Worm (Caenorhabditis elegans) whole organism, dauer: ENCODE data around the gene npr-26.

Experiments
- unc-62 ChIP-seq: sonication (generic microtip); optimal IDR thresholded peaks from 2 replicates; lab custom pipeline; 2017; ENCODE audit warnings: missing biosample characterization, missing genetic modification reagents, missing genetic modification characterization

The npr-26 gene

DNA sequence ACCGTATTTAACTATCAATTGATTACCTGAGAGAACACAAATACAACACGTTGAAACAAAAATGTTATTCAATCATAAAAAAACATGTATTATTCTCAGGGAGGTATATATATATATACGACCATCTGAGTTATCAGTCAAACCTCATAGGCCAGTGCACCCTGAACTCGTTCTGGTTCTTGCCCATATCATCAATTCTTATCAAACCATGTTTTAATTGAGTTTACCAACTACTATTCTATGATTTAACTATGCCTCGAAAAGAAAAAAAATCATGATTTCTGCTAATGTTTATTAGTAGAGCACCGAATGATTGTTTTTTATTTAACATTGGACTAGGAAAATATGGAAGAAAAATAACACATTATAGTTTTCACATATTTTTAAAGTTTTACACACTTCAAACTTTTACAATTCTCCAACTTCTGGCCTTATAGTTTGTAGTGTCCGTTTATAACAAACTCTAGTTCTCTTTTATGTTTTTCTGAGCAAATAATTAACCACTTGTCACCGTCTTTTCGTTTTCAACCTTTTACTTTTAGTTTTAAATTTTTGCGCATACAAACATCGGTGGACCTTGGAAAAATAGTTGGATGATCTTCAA, 14.7 kb upstream of the npr-26 start:
- no peak for TF ChIP-seq unc-62 (GFP tag; lab: Kevin White, UChicago)

DNA sequence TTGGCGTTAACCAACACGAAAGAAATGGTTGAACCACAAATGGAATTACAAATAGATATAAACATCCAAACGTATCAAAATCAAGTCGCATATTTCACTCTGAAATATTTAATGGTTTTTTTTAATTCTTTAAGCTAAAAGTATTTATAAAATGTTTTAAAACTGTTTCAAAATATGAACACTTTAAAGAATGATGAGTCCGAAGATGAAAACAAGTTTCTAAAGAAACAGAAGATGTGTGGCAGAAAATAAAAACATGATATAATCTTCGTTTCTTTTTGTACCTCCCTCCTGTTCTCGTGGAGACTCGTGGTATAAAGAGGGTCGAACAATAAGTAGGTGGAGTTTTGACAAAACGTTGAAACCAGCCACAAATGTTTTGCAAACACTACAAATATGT, 13.7 kb upstream of the npr-26 start, which contains the start of gene lact-6:
TSS of gene lact-6 (minus strand) at position 101 of the 400 bp plus-strand sequence.
- TF ChIP-seq unc-62 (GFP tag; lab: Kevin White, UChicago) = no peak

DNA sequence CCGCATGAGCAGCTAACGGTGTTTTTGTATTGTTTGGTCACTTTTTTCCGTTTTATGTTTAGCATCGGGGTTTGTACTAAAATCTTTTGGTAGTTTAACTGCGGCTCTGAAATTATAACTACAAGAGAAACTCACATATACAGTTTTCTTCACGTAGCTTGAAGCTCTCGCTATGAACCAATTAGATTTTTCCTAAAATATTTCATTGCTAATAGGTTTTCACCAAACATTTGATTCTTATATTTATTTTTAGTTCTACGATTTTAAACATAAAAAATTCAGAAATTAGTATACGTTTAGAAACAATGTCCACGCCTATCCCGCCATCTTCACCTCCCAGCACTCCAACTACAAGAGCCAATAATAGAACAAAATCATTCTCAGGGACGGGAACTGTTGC, 9.8 kb upstream of the npr-26 start, which contains the start of gene C06A12.3:
TSS of gene C06A12.3 (plus strand) at position 301 of the 400 bp plus-strand sequence.
- no peak for TF ChIP-seq unc-62 (GFP tag; lab: Kevin White, UChicago)

DNA sequence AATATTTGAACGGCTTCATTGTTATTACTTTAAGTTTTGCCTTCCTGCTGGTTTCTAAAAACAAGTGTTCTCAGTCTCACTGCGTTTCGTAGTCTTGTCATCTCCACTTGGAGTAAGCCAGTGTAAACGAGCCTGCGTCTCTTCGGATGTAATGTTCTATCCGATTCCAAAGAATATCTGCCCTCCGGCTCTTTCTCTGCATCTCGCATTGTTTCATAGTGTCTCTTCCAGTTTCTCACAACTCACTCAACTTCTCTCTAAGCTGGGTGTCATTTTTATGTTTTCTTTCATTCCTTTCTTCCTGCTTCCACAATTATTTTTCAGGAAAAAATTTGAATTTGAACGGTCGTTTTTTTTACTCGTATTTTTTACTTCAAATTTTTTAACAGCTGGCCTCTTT, 9.3 kb upstream of the npr-26 start:
- no peak for TF ChIP-seq unc-62 (GFP tag; lab: Kevin White, UChicago)

DNA sequence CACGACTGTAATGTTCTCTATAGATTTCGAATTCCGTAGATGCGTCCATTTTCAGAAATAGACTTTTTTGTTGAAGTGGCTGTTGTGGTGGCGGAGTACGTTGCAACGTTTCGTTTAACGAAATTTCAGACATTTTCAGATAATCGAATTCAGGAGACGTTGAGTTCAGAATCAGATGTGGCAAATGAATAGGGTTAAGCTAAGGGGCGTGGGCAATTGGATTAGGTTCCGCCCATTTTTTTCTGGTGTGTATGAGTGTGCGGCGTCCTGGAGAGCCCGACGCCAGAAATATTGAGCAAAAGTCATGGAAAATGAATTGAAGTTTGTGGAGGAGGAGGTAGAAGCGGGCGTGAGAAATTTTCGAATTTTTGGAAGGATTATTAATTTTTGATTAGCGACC, 4.3 kb downstream of the npr-26 start:
- TF ChIP-seq unc-62 (GFP tag; lab: Kevin White, UChicago) = no peak

DNA sequence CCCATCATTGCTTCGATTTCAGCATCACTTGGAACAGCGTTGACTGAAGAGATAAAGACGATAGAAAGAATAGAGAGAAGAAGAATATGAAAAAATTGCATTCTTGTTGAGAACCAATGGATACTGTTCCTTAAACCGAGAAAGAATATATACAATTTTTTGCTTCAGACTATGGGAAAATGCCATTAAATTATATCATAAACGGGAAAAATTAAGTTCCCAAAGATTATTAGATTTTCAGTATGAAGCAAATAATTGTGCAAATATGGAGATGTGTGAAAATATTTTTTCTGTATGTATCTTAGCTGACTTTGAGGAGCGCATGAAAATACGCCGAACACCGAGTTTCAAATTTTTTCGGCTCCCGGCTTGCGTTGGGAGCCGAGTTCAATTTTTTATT, 10.1 kb downstream of the npr-26 start, which contains the start of gene T02D1.9:
TSS of gene T02D1.9 (minus strand) at position 101 of the 400 bp plus-strand sequence.
- no peak for TF ChIP-seq unc-62 (GFP tag; lab: Kevin White, UChicago)

DNA sequence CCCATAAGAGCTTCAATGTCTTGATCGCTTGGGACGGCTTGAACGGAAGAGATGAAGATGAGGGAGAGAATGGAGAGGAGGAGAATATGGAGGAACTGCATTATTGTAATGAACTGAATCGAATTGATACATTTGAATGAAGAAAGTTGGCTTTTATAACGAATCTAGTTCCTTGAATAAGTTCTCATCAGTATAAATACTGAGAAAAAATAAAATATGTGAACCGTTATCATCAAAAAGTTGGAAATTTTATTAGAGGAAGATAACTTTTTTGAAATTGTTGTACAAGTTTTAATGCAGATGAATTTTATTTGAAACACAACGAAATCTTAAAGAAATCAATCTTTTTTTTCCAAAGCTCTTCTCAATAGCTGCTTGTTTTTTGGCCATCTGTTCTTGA, 10.6 kb downstream of the npr-26 start, which contains the start of gene T02D1.7:
TSS of gene T02D1.7 (minus strand) at position 101 of the 400 bp plus-strand sequence.
- no peak for TF ChIP-seq unc-62 (GFP tag; lab: Kevin White, UChicago)

DNA sequence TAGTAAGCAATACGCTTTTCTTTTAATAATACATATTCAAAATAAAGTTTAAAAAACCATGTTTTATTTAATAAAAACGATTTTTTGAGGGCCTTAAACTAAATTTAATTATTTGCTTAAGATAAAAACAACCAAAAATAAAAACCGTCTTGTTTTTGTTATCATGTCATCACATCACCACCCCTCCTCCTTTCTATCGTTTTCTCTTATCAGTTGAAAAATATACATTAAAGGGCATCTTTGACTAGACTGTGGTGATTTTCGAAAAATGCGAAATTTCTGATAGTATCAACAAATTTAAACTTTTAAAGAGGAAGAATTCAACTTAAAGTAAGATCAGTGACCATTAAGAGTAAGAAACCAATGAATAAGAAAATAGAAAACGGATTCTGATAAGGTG, 11.5 kb downstream of the npr-26 start:
- TF ChIP-seq unc-62 (GFP tag; lab: Kevin White, UChicago) = no peak

DNA sequence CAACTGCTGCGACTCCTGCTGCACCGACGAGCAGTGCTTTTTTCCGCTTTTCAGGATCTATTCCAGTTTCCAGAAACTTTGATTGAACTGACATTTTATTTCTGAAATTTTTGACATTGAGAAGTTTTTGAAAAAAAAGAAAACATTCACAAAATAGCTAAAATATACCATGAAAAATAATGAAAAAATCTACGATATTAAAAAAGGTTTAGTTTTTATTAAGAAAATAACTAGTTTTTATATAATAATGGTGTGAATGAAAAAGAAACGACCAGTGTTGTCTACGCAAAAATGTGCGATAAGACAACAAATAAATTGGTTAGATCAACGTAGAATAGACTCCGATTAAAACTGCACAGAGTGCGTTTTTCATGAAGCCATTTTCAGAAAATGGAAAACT, 12.1 kb downstream of the npr-26 start, which contains the start of gene pmp-4:
TSS of gene pmp-4 (minus strand) at position 101 of the 400 bp plus-strand sequence.
- no peak for TF ChIP-seq unc-62 (GFP tag; lab: Kevin White, UChicago)

DNA sequence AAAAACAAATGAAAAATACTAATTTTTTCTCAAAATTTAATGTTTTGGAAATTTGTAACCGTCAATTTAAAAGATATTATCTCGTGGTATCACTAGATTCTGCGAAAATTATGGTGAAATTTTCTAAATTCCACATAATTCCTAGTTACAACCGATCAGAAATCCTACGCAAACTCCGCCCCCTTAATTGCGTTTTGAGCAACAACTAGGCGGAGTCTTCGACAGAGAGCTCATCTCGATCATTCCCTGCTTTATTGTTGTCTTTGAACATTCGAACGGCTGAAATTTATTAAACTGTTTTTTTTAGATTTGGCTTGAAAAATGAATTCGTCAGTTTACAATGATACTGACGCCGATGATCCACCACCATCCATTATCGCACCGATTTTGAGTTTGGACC, 18.2 kb downstream of the npr-26 start, which contains the start of gene T02D1.4:
TSS of gene T02D1.4 (plus strand) at position 301 of the 400 bp plus-strand sequence.
- no peak for TF ChIP-seq unc-62 (GFP tag; lab: Kevin White, UChicago)

DNA sequence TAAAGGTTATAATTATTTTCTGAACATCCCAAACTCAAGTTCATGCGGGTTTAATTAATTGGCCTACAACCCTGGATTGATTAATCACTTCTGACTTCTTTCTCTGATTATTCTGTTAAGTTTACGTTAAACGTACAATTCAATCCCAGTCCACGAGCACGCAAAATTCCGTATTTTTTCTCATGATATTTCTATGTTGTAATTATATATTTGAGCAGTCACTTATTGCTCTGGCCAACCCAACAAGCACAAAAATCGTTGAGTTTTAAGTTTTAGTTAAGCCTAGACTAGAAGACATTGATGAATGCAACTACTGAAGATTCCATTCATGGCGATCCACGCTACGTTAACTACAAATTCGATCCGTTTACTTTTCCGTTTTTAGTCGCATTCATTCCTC, 21.7 kb downstream of the npr-26 start, which contains the start of gene sru-15:
TSS of gene sru-15 (plus strand) at position 301 of the 400 bp plus-strand sequence.
- TF ChIP-seq unc-62 (GFP tag; lab: Kevin White, UChicago) = no peak

DNA sequence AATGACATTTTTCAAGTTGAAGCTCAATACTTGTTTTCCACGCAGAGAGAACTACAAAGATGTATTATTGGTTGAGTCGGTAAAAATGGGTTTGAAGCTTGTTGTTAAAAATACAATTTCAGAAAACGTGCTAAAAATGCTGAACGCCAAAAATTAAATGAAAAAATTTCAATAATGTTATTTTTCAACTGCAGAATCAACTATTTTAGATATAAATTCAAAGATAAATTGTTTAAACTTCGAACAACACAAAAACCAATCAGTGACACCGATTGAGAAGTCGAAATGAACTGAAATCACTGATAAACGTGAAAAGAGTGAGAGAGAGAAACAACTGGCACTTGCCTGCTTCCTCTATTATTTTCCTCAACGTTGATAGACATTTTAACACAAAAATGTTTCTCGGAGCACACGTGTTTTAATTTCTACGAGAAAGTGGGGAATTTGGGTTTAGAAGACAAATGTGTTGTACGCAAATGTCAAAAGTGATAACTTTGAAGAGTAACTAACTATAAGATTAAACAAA, 30.1 kb downstream of the npr-26 start, which contains the start of gene T02D1.8:
TSS of gene T02D1.8 (minus strand) at position 51 of the 526 bp plus-strand sequence.
- TF ChIP-seq unc-62 (GFP tag; lab: Kevin White, UChicago) = no peak

DNA sequence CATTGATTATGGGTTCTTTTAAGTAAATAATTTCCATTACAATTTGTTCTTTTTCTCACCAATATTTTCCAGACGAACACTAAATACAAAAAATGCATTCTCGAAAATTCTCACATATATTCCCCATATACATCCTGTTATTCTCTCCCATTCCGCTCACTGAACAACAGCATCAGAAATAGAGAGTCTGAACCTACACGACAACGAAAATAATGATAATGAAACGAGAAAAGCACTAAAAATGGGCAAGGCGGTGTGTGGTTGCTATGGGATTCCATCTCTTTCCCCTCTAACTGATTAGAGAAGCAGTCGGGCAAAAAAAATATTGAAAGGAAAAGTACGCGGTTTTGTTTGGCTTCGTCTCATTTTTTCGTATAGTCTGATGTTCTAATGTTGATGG, 34.6 kb downstream of the npr-26 start, which contains the start of gene C30H6.12:
TSS of gene C30H6.12 (plus strand) at position 301 of the 400 bp plus-strand sequence.
- TF ChIP-seq unc-62 (GFP tag; lab: Kevin White, UChicago) = no peak

DNA sequence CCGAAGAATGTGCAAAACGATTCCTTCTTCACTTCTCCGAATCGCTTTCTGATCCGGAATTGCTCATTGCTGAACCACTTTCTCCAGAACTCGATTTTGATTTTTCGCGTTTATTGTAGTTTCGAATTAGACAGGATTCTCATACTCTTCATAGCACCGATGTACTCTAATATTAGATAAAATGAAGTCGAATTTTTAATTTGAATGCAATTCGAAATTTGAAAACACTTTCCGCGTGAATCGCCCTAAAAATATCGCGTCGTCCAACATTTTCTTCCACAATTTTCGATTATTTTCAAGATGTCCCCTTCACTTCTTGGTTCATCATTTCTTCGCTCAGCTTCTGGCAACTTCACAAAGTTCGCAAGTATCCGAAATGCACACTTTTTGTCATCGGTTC, 35.6 kb downstream of the npr-26 start, which contains the start of gene C30H6.8:
TSS of gene C30H6.8 (plus strand) at position 301 of the 400 bp plus-strand sequence.
- no peak for TF ChIP-seq unc-62 (GFP tag; lab: Kevin White, UChicago)

DNA sequence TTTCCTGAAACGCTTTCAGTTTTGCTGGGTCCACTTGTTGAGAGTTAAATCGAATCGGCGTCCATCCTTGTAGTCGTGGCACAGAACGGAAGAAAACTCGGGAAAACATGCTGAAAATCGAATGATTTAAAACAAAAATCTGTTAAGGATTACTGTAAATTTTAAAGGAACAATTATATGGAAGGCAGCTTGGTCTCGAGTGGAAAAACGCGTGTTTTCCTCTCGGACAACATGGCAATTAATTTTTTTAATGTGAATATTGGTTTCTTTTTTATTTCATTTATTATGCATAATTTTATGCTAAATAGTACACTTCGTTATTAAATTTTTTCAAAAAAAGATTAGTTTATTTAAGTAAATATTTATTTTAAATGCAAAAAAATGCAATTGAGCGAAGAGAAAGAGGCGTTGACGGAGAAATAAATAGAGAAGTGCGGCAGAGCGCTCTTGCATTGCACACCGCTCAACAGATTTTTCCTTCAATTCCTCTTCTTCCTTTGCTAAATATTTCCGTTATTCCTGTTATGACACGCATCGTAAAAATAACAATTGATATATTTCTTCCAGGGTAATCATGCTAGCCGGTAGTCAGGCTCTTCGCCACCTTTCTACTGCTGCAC, 37.5 kb downstream of the npr-26 start, which contains the start of the genes C30H6.9 and dlat-2:
TSS of gene C30H6.9 (minus strand) at position 110 of the 620 bp plus-strand sequence.
TSS of gene dlat-2 (plus strand) at position 566 of the 620 bp plus-strand sequence.
- TF ChIP-seq unc-62 (GFP tag; lab: Kevin White, UChicago) = no peak

DNA sequence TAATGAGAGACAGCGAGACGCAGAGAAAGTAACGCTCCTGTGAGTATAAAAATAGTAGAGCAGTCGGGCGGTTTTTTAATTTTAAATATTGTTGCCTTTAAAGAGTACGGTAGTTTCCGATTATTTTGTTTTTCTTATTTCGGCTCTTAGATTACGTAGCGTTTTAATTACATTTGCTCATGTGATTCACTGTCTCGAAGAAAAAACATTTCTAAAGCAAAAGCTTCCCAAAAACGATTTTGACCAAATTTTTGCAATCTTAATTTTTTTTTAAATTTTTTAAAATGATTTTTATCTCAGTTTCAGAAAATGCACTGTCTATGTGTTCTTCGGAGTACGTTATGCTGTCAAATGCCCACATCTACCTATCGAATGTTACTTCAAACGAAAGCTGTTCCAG, 41.5 kb downstream of the npr-26 start, which contains the start of gene haf-1:
TSS of gene haf-1 (plus strand) at position 301 of the 400 bp plus-strand sequence.
- TF ChIP-seq unc-62 (GFP tag; lab: Kevin White, UChicago) = no peak
